Fruit fly (Drosophila melanogaster): ENCODE results near the gene tal-1A.

The tal-1A gene

DNA sequence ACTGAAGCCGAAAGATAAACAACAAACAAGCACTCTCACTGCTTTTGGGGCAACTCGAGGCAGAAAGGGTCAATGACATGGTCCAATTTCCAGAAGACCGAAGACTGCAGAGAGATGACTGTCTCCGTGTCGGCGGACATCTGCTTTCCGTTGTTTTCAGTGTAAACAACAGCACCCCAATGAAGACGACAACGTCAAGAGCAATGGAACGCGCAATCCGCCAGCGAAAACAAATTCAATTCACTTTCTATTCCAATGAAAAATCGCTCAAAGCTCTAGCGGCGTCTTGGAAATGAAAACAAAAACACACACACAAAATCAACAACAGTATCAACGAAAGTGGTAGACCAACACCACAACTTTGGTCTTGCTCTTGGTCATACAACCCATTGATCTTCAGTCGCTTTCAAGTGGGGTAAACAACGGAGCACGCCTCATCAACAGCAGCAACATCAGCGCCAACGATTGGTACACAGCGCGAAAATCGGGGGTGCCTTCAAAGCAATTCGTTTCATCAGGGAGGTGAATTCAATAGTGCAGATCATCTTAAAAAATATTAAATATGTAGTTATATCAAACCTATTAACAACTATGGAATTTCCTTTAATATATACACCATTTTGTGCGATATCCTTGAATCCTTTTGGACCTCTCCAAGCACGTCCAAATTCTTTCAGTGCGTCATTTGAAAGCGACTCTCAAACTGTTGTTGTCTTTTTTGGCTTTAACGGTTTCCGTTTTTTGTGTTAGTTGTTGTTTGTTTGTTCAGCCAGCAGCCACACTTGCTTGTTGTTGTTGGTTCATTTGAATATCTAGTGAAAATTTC, 4.8 kb downstream of the tal-1A start (continued):
- TF ChIP-seq net (GFP tag; optimal IDR thresholded peaks at IDR 0.05) (no peak), Blimp-1 (GFP tag; optimal IDR thresholded peaks at IDR 0.05) (peak; percentile 39), CG9139 (GFP tag; optimal IDR thresholded peaks at IDR 0.05) (no peak), CG1621 (tag; optimal IDR thresholded peaks at IDR 0.05) (no peak), Sox14 (GFP tag; optimal IDR thresholded peaks at IDR 0.05) (no peak), CG11762 (GFP tag; optimal IDR thresholded peaks at IDR 0.05; ENCODE audit: insufficient read depth) (no peak), CG3919 (GFP tag; optimal IDR thresholded peaks at IDR 0.05) (no peak), Eip78C (GFP tag) (peak; percentile 49), pdm3 (GFP tag; optimal IDR thresholded peaks at IDR 0.05) (peak; percentile 2)

DNA sequence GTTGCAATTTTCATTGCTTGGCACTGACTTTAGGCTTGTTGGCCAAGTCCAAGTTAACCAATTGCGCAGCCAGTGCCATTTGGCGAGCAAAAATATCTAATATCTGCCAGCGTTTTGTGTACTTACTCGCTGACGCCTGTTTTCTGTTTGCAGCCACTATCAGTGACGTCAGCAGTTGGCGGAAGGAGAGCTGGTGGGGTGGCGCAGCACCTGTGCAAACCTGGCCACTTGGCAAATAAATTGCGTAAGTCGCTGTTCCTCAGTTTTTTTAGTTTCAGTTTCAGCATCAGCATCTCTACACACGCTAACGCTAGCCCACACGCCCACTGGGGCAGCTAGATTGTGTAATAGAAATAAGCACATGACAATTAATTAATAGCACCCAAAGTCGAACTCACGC, 6.1 kb downstream of the tal-1A start:
- TF ChIP-seq fkh (GFP tag; optimal IDR thresholded peaks at IDR 0.05) (peak; percentile 78), CG8119 (GFP tag; IDR thresholded peaks at IDR 0.05) (0 out of 3 replicates have a peak, but pooled peaks have one; percentile 12), esn (GFP tag; optimal IDR thresholded peaks at IDR 0.05) (no peak)

DNA sequence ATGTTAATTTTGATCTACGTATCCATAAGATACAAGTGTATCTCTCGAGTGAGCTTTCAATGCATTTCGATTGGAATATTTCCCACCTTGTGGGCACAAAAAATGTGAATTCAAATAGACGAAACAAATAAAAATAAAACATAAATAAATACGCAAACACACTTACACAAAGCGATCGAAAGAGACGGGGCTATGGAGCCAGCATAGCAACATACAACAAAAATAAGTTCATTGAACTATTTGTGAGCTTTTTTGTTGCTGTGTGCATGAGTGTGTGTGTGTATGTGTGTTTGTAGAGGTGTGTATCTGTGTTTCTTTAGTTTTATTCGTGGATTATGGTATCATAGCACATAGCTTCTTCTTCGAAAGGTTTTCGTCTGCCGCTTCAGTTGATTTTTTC, 7.6 kb downstream of the tal-1A start:
- TF ChIP-seq Met (GFP tag; optimal IDR thresholded peaks at IDR 0.05) (no peak), CG7368 (GFP tag; optimal IDR thresholded peaks at IDR 0.05) (no peak), Blimp-1 (GFP tag; optimal IDR thresholded peaks at IDR 0.05) (no peak), fkh (GFP tag; optimal IDR thresholded peaks at IDR 0.05) (peak; percentile 83), CG6808 (GFP tag; optimal IDR thresholded peaks at IDR 0.05) (no peak), CG15336 (GFP tag; IDR thresholded peaks at IDR 0.05) (no peak)

DNA sequence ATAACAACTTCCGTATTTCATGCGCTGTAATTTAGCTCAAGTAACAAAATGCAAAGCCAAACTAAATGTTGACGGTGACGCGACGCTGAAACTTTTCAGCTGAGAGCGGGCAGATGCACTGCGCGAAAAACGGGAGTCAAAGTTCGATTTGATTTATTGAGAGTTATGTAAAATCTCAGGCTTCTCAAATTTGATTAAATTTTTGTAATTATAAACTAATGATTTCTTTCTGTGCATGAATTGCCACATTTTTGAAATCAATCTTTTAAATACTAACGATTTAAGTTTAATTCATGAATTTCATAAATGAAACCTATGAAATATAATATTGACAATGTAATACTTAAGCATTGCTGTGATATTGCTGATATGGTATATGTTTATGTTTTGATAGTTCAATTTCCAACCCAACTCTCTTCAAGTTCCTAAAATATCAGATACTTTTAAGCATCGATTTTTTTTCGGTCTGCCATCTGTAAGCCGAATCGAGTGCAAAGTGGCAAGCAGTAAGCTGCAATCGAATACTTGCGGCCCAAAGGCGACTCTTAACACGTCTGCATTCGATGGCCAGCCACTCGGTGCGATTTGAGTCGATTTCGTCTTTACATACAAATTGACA, 9.8 kb downstream of the tal-1A start:
- no peak for TF ChIP-seq fd85E (GFP tag; optimal IDR thresholded peaks at IDR 0.05)
- no peak for TF ChIP-seq Blimp-1 (GFP tag; optimal IDR thresholded peaks at IDR 0.05)
- no peak for TF ChIP-seq Ets96B (tag; optimal IDR thresholded peaks at IDR 0.05)
- peak; percentile 55 for TF ChIP-seq Hr4 (GFP tag; optimal IDR thresholded peaks at IDR 0.05)
- TF ChIP-seq ss (GFP tag; optimal IDR thresholded peaks at IDR 0.05): no peak
- no peak for TF ChIP-seq CG10631 (GFP tag; optimal IDR thresholded peaks at IDR 0.05)
- no peak for TF ChIP-seq CG3919 (GFP tag; optimal IDR thresholded peaks at IDR 0.05)
- TF ChIP-seq CG6163 (GFP tag; IDR thresholded peaks at IDR 0.05): 0 out of 3 replicates have a peak, but pooled peaks have one; percentile 17
- no peak for TF ChIP-seq CG16779 (tag; optimal IDR thresholded peaks at IDR 0.05)
- TF ChIP-seq Gug (GFP tag; IDR thresholded peaks at IDR 0.05): no peak
- TF ChIP-seq OdsH (GFP tag; optimal IDR thresholded peaks at IDR 0.05): peak; percentile 40
- peak; percentile 40 for TF ChIP-seq pdm3 (GFP tag; optimal IDR thresholded peaks at IDR 0.05)
- TF ChIP-seq Hr38 (GFP tag; optimal IDR thresholded peaks at IDR 0.05): no peak
- peak; percentile 33 for TF ChIP-seq Hr39 (GFP tag; optimal IDR thresholded peaks at IDR 0.05)
- TF ChIP-seq CG6854 (GFP tag; optimal IDR thresholded peaks at IDR 0.05): no peak
- TF ChIP-seq CG10669 (GFP tag; optimal IDR thresholded peaks at IDR 0.05): no peak
- no peak for TF ChIP-seq dac (GFP tag; optimal IDR thresholded peaks at IDR 0.05)
- no peak for TF ChIP-seq CG6792 (GFP tag; optimal IDR thresholded peaks at IDR 0.05)
- TF ChIP-seq CG6276 (GFP tag; optimal IDR thresholded peaks at IDR 0.05): no peak
- no peak for TF ChIP-seq Lpt (GFP tag; optimal IDR thresholded peaks at IDR 0.05)
- TF ChIP-seq Ets21C (GFP tag; optimal IDR thresholded peaks at IDR 0.05): no peak
- peak; percentile 40 for TF ChIP-seq Smox (GFP tag; optimal IDR thresholded peaks at IDR 0.05)
- TF ChIP-seq dsx (GFP tag; optimal IDR thresholded peaks at IDR 0.05; ENCODE audit: poor library complexity, severe bottlenecking): no peak
- TF ChIP-seq Eip75B (GFP tag; optimal IDR thresholded peaks at IDR 0.05): no peak
- no peak for TF ChIP-seq Sox14 (GFP tag; optimal IDR thresholded peaks at IDR 0.05)
- TF ChIP-seq svp (GFP tag): peak; percentile 79
- peak; percentile 5 for TF ChIP-seq CG8632 (GFP tag; optimal IDR thresholded peaks at IDR 0.05)
- no peak for TF ChIP-seq fd59A (GFP tag; optimal IDR thresholded peaks at IDR 0.05)
- no peak for TF ChIP-seq CG11294 (GFP tag; IDR thresholded peaks at IDR 0.05)
- TF ChIP-seq CG9139 (GFP tag; optimal IDR thresholded peaks at IDR 0.05): no peak
- TF ChIP-seq spab (GFP tag; optimal IDR thresholded peaks at IDR 0.05): no peak
- TF ChIP-seq CG1621 (tag; optimal IDR thresholded peaks at IDR 0.05): no peak
- TF ChIP-seq Met (GFP tag; optimal IDR thresholded peaks at IDR 0.05): peak; percentile 54
- peak; percentile 36 for TF ChIP-seq topi (GFP tag; optimal IDR thresholded peaks at IDR 0.05)

Measured in whole organism, prepupa.